Fruit fly (Drosophila melanogaster): Measurements from ENCODE around the gene hep.
A peak's percentile ranks its signal among the peaks of the same experiment; 100 is the strongest.

hep gene

DNA sequence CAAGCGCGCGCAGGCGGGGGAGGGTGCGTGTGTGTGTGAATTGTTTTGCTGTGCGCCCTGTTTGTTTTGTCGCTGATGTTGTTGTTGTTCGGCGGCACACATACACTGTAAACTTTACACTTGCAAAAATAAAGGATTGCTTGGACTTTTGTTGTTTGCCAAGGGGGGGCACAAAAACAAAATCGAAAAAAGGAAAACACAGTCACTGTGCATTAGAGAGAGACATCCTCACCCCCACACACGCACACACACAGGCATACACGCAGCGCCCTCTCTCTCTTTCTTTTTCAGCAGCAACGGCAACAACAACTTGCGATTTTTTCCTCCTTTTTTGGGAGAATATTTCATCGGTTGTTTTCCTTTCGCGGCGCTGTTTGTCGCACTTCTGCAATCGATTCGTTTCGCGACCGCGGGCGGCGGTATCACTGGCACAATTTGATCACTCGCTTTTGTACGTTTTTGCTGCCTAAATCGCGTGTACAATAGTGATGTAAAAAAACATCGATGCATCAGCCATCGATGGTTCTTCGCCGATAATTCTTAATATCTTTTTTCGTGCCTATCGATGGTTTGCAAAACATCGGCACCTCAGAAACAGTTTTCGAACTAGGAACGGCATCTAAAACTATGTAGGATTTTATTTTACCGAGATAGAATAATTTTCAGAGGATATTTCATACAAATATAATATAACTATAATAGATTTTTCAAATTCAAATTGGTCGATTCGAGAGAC is at the start of gene hep (continued):
- TF ChIP-seq CG6813 (GFP tag; optimal IDR thresholded peaks at IDR 0.05) (no peak), CG2202 (tag; optimal IDR thresholded peaks at IDR 0.05) (no peak), ttk (GFP tag; IDR thresholded peaks at IDR 0.05) (no peak), Atf3 (GFP tag; optimal IDR thresholded peaks at IDR 0.05) (no peak), Ets65A (GFP tag) (peak; percentile 54), eyg (GFP tag; optimal IDR thresholded peaks at IDR 0.05) (no peak), CG1602 (GFP tag; optimal IDR thresholded peaks at IDR 0.05) (no peak), CG1832 (GFP tag; optimal IDR thresholded peaks at IDR 0.05) (peak; percentile 69), CG1603 (tag; optimal IDR thresholded peaks at IDR 0.05) (peak; percentile 17), cg (GFP tag; optimal IDR thresholded peaks at IDR 0.05) (peak; percentile 96), slbo (GFP tag; IDR thresholded peaks at IDR 0.05) (peak; percentile 19; the same call in 1 of the 2 replicates), Antp (GFP tag; optimal IDR thresholded peaks at IDR 0.05) (no peak), CG34376 (GFP tag; optimal IDR thresholded peaks at IDR 0.05) (no peak), yki (optimal IDR thresholded peaks at IDR 0.05) (no peak), da (GFP tag; optimal IDR thresholded peaks at IDR 0.05) (no peak), CG3838 (GFP tag; optimal IDR thresholded peaks at IDR 0.05) (no peak), row (GFP tag; IDR thresholded peaks at IDR 0.05) (peak; percentile 59), nerfin-2 (GFP tag; IDR thresholded peaks at IDR 0.05; ENCODE audit: partially characterized antibody) (peak; percentile 79), Ets97D (GFP tag; optimal IDR thresholded peaks at IDR 0.05) (no peak), Dad (GFP tag; optimal IDR thresholded peaks at IDR 0.05) (no peak), CG4820 (GFP tag; optimal IDR thresholded peaks at IDR 0.05) (no peak), CG1024 (GFP tag; IDR thresholded peaks at IDR 0.05) (no peak), CG16813 (GFP tag; IDR thresholded peaks at IDR 0.05; ENCODE audit: partially characterized antibody) (peak; percentile 87), BEAF-32 (GFP tag; optimal IDR thresholded peaks at IDR 0.05) (peak; percentile 77), Eip74EF (GFP tag; optimal IDR thresholded peaks at IDR 0.05) (no peak), CG4404 (GFP tag; IDR thresholded peaks at IDR 0.05) (no peak), CG10274 (GFP tag; optimal IDR thresholded peaks at IDR 0.05) (no peak), klu (GFP tag; IDR thresholded peaks at IDR 0.05) (peak; percentile 56; the same call in 1 of the 2 replicates), unc-4 (GFP tag; IDR thresholded peaks at IDR 0.05; ENCODE audit: partially characterized antibody) (peak; percentile 76), sim (GFP tag; IDR thresholded peaks at IDR 0.05) (no peak), Opbp (GFP tag; IDR thresholded peaks at IDR 0.05; ENCODE audit: partially characterized antibody) (peak; percentile 93), danr (GFP tag; IDR thresholded peaks at IDR 0.05) (no peak), CG15514 (GFP tag; optimal IDR thresholded peaks at IDR 0.05) (peak; percentile 20), zen2 (GFP tag; IDR thresholded peaks at IDR 0.05; ENCODE audit: partially characterized antibody) (peak; percentile 74), CG15479 (GFP tag; optimal IDR thresholded peaks at IDR 0.05) (no peak), CG13424 (tag; optimal IDR thresholded peaks at IDR 0.05) (no peak), zfh1 (GFP tag; IDR thresholded peaks at IDR 0.05) (no peak), sna (GFP tag; IDR thresholded peaks at IDR 0.05; ENCODE audit: partially characterized antibody) (peak; percentile 10; the same call in 1 of the 2 replicates), CG14860 (GFP tag; IDR thresholded peaks at IDR 0.05; ENCODE audit: partially characterized antibody) (peak; percentile 77), br (optimal IDR thresholded peaks at IDR 0.05) (no peak), CG15011 (GFP tag; optimal IDR thresholded peaks at IDR 0.05) (no peak), dm (GFP tag; optimal IDR thresholded peaks at IDR 0.05) (peak; percentile 30), CG7987 (GFP tag; optimal IDR thresholded peaks at IDR 0.05) (no peak), CG32532 (GFP tag; IDR thresholded peaks at IDR 0.05) (no peak), Hmx (GFP tag; optimal IDR thresholded peaks at IDR 0.05) (no peak), CG13624 (GFP tag; optimal IDR thresholded peaks at IDR 0.05) (no peak), scrt (GFP tag; optimal IDR thresholded peaks at IDR 0.05) (no peak), bbx (GFP tag; IDR thresholded peaks at IDR 0.05; ENCODE audit: partially characterized antibody) (peak; percentile 89), MBD-R2 (GFP tag; IDR thresholded peaks at IDR 0.05) (no peak), sens (GFP tag) (peak; percentile 58)

All from whole organism, embryonic.